Fruit fly (Drosophila melanogaster) whole organism: ENCODE data around the gene CG13639.
A peak's percentile ranks its signal among the peaks of the same experiment; 100 is the strongest.

Experiments
- CG8478 ChIP-seq: fragments of >200 bp; optimal IDR thresholded peaks from 2 replicates; lab custom pipeline; 2018; ENCODE audit warnings: inconsistent platforms
- Dll ChIP-seq: fragments of >200 bp; optimal IDR thresholded peaks from 2 replicates; lab custom pipeline; 2017
- EcR ChIP-seq, 2 experiments: fragments of >200 bp; optimal IDR thresholded peaks; 2 replicates each; lab custom pipeline; 2017; ENCODE audit warnings: missing biosample characterization in 2 of 2, missing genetic modification characterization in 2 of 2, missing genetic modification reagents in 2 of 2
- pan ChIP-seq: fragments of >200 bp; optimal IDR thresholded peaks from 2 replicates; lab custom pipeline; 2017
- psq ChIP-seq: fragments of >200 bp; optimal IDR thresholded peaks from 2 replicates; lab custom pipeline; 2017
- usp ChIP-seq: fragments of >200 bp; optimal IDR thresholded peaks from 2 replicates; lab custom pipeline; 2017; ENCODE audit warnings: missing biosample characterization, missing genetic modification characterization, mixed read lengths

The CG13639 gene

dm6 chr3R:24860316-24860826, at the start of gene CG13639:
Gene CG13639, minus strand, starts transcription at chr3R:24860366.
- TF ChIP-seq EcR (GFP tag; optimal IDR thresholded peaks at IDR 0.05; lab: Kevin White, UChicago) (no peak), Dll (no peak), psq (lab: Kevin White, UChicago) (no peak), pan (lab: Kevin White, UChicago) (no peak), CG8478 (lab: Kevin White, UChicago) (no peak), usp (no peak)

- TF ChIP-seq Dll (no peak), pan (lab: Kevin White, UChicago) (no peak), CG8478 (lab: Kevin White, UChicago) (no peak)
These were observed 47.9 kb upstream of the CG13639 start for dm6 chr3R:24908034-24908433.

- TF ChIP-seq usp (no peak), Dll (no peak), pan (lab: Kevin White, UChicago) (no peak), psq (lab: Kevin White, UChicago) (no peak), EcR (GFP tag; optimal IDR thresholded peaks at IDR 0.05; lab: Kevin White, UChicago) (no peak)
These were observed 46.5 kb upstream of the CG13639 start for dm6 chr3R:24906648-24907047.

- TF ChIP-seq psq (lab: Kevin White, UChicago) (no peak), EcR (GFP tag; optimal IDR thresholded peaks at IDR 0.05; lab: Kevin White, UChicago) (no peak), Dll (no peak), usp (no peak), CG8478 (lab: Kevin White, UChicago) (no peak), pan (lab: Kevin White, UChicago) (no peak)
These were observed 45.9 kb upstream of the CG13639 start, which contains the start of gene CG13643 for dm6 chr3R:24905959-24906634. Gene CG13643, minus strand, starts transcription at chr3R:24906004.

- TF ChIP-seq Dll = no peak
- no peak for TF ChIP-seq CG8478 (lab: Kevin White, UChicago)
- TF ChIP-seq pan (lab: Kevin White, UChicago) = no peak
- TF ChIP-seq psq (lab: Kevin White, UChicago) = no peak
- no peak for TF ChIP-seq EcR (GFP tag; optimal IDR thresholded peaks at IDR 0.05; lab: Kevin White, UChicago)
- TF ChIP-seq usp = no peak
These were observed 40.6 kb upstream of the CG13639 start, which contains the start of gene CG10845 for dm6 chr3R:24900816-24901215. Gene CG10845, plus strand, starts transcription at chr3R:24901116.

- TF ChIP-seq CG8478 (lab: Kevin White, UChicago) (no peak), psq (lab: Kevin White, UChicago) (no peak), Dll (no peak), pan (lab: Kevin White, UChicago) (no peak), EcR (GFP tag; optimal IDR thresholded peaks at IDR 0.05; lab: Kevin White, UChicago) (no peak), usp (no peak)
These were observed 34.4 kb upstream of the CG13639 start, which contains the start of the genes CG31121 and CG11069 for dm6 chr3R:24894419-24895206. Gene CG31121, minus strand, starts transcription at chr3R:24894605. Gene CG11069, plus strand, starts transcription at chr3R:24894742.

dm6 chr3R:24893320-24893955, 33.3 kb upstream of the CG13639 start:
- peak in 1 of 2 experiments; percentile 86 for TF ChIP-seq EcR (GFP tag; optimal IDR thresholded peaks at IDR 0.05; lab: Kevin White, UChicago)
- no peak for TF ChIP-seq CG8478 (lab: Kevin White, UChicago)

- TF ChIP-seq psq (lab: Kevin White, UChicago) (no peak), usp (no peak), pan (lab: Kevin White, UChicago) (no peak), CG8478 (lab: Kevin White, UChicago) (no peak), Dll (no peak), EcR (GFP tag; optimal IDR thresholded peaks at IDR 0.05; lab: Kevin White, UChicago) (no peak)
These were observed 30.8 kb upstream of the CG13639 start for dm6 chr3R:24890919-24891318.

- no peak for TF ChIP-seq EcR (GFP tag; optimal IDR thresholded peaks at IDR 0.05; lab: Kevin White, UChicago)
- no peak for TF ChIP-seq psq (lab: Kevin White, UChicago)
- TF ChIP-seq pan (lab: Kevin White, UChicago) = no peak
- TF ChIP-seq usp = no peak
- TF ChIP-seq Dll = no peak
- no peak for TF ChIP-seq CG8478 (lab: Kevin White, UChicago)
These were observed 30.1 kb upstream of the CG13639 start for dm6 chr3R:24890217-24890616.

dm6 chr3R:24889303-24889892, 29.2 kb upstream of the CG13639 start:
- TF ChIP-seq pan (lab: Kevin White, UChicago) (no peak), Dll (no peak), psq (lab: Kevin White, UChicago) (no peak), EcR (GFP tag; optimal IDR thresholded peaks at IDR 0.05; lab: Kevin White, UChicago) (no peak), usp (no peak), CG8478 (lab: Kevin White, UChicago) (no peak)

dm6 chr3R:24888418-24888817, 28.3 kb upstream of the CG13639 start:
- TF ChIP-seq pan (lab: Kevin White, UChicago) (no peak), CG8478 (lab: Kevin White, UChicago) (no peak), usp (no peak), psq (lab: Kevin White, UChicago) (no peak), EcR (GFP tag; optimal IDR thresholded peaks at IDR 0.05; lab: Kevin White, UChicago) (no peak), Dll (no peak)
